Worm (Caenorhabditis elegans): ENCODE results near the gene F49C12.15.

Gene F49C12.15

ce11 chrIV:9316068-9316681 is 8.1 kb upstream of the F49C12.15 start, which contains the start of the genes F49C12.9 and rpn-7 (continued):
- peak; percentile 10 for TF ChIP-seq snpc-3.4 (tag; optimal IDR thresholded peaks at IDR 0.05)
- peak; percentile 22; the same call in 1 of the 2 replicates for TF ChIP-seq hmg-1.2 (GFP tag; IDR thresholded peaks at IDR 0.05)
- TF ChIP-seq D2030.7 (GFP tag; IDR thresholded peaks at IDR 0.05): peak; percentile 29; the same call in 1 of the 2 replicates
- TF ChIP-seq nfya-1 (tag; optimal IDR thresholded peaks at IDR 0.05; ENCODE audit: borderline replicate concordance, insufficient read depth): no peak

DNA sequence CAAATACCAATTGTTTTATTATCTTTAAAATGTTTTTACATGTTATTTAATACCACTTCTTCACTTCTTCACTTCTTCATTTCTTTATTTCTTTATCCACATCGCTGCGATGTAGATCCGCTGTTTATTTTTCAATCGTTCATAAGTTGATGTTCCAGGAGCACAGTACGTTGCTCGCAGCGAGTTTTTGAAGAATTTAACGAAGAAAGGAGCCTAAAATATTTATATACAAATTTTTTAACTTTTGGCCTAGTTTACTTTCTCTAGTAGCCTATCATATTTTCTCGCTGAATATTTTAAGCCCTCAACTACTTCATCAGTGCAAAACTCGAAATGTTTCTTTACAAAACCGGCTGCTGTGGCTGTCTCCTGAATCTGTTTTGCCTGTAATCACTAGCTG is 6.1 kb upstream of the F49C12.15 start:
- peak; percentile 25 for TF ChIP-seq athp-1 (tag; optimal IDR thresholded peaks at IDR 0.05)
- peak; percentile 46; the same call in 1 of the 2 replicates for TF ChIP-seq madf-6 (GFP tag; IDR thresholded peaks at IDR 0.05)
- TF ChIP-seq ekl-4 (GFP tag; IDR thresholded peaks at IDR 0.05): no peak
- no peak for TF ChIP-seq ZK185.1 (tag; optimal IDR thresholded peaks at IDR 0.05; ENCODE audit: poor library complexity, severe bottlenecking)
- no peak for TF ChIP-seq F33H1.4 (GFP tag; IDR thresholded peaks at IDR 0.05)
- no peak for TF ChIP-seq sea-2 (GFP tag; IDR thresholded peaks at IDR 0.05)
- no peak for TF ChIP-seq C17E4.6 (GFP tag; IDR thresholded peaks at IDR 0.05)
- TF ChIP-seq snpc-4 (GFP tag; optimal IDR thresholded peaks at IDR 0.05): no peak
- peak in 1 of 4 experiments; percentile 10 for TF ChIP-seq snpc-4 (tag; optimal IDR thresholded peaks at IDR 0.05)
- TF ChIP-seq Y79H2A.3 (GFP tag; conservative IDR thresholded peaks at IDR 0.05): no peak
- TF ChIP-seq somi-1 (GFP tag; optimal IDR thresholded peaks at IDR 0.05): no peak
- no peak for TF ChIP-seq attf-6 (GFP tag; IDR thresholded peaks at IDR 0.05)
- TF ChIP-seq egl-44 (GFP tag; IDR thresholded peaks at IDR 0.05): no peak
- no peak for TF ChIP-seq ztf-3 (GFP tag; optimal IDR thresholded peaks at IDR 0.05)
- no peak for TF ChIP-seq ztf-28 (GFP tag; IDR thresholded peaks at IDR 0.05)
- TF ChIP-seq T07F8.4 (tag; optimal IDR thresholded peaks at IDR 0.05): no peak
- no peak for TF ChIP-seq hlh-26 (GFP tag; conservative IDR thresholded peaks at IDR 0.05)
- TF ChIP-seq Y53G8AR.9 (GFP tag; conservative IDR thresholded peaks at IDR 0.05): no peak
- TF ChIP-seq ets-4 (GFP tag; optimal IDR thresholded peaks at IDR 0.05): no peak
- no peak for TF ChIP-seq sdz-38 (tag; optimal IDR thresholded peaks at IDR 0.05)
- no peak for TF ChIP-seq ceh-27 (GFP tag; optimal IDR thresholded peaks at IDR 0.05)
- TF ChIP-seq repo-1 (tag; optimal IDR thresholded peaks at IDR 0.05): peak; percentile 41
- no peak for TF ChIP-seq aptf-2 (GFP tag; conservative IDR thresholded peaks at IDR 0.05)
- TF ChIP-seq F10E7.11 (tag; optimal IDR thresholded peaks at IDR 0.05): peak; percentile 52
- peak; percentile 3 for TF ChIP-seq snpc-3.4 (tag; optimal IDR thresholded peaks at IDR 0.05)
- TF ChIP-seq aptf-3 (GFP tag; IDR thresholded peaks at IDR 0.05): 0 out of 2 replicates have a peak, but pooled peaks have one; percentile 22
- no peak for TF ChIP-seq ceh-91 (GFP tag; IDR thresholded peaks at IDR 0.05)
- no peak for TF ChIP-seq nhr-27 (tag; optimal IDR thresholded peaks at IDR 0.05)
- no peak for TF ChIP-seq B0035.1 (tag; optimal IDR thresholded peaks at IDR 0.05)
- no peak for TF ChIP-seq nfya-2 (GFP tag; IDR thresholded peaks at IDR 0.05)
- no peak for TF ChIP-seq T26A5.8 (tag; optimal IDR thresholded peaks at IDR 0.05)

- TF ChIP-seq lin-35 (GFP tag; optimal IDR thresholded peaks at IDR 0.05) (peak in 1 of 3 experiments; percentile 22), snpc-1.1 (tag; optimal IDR thresholded peaks at IDR 0.05; ENCODE audit: insufficient read depth) (no peak)
Measured at ce11 chrIV:9319080-9319479, 5.2 kb upstream of the F49C12.15 start, which contains the start of the genes F49C12.11 and nemt-1. Gene F49C12.11, plus strand, starts transcription at chrIV:9319380. Gene nemt-1, minus strand, starts transcription at chrIV:9319439.
